Worm (Caenorhabditis elegans): ENCODE results near the gene C17H12.8.

ce11 chrIV:6770407-6770883 is 48.1 kb upstream of the C17H12.8 start, which contains the start of gene anat-1:
- TF ChIP-seq flt-1 (GFP tag; IDR thresholded peaks at IDR 0.05) (no peak), ceh-36 (tag; optimal IDR thresholded peaks at IDR 0.05) (no peak), pes-1 (GFP tag; IDR thresholded peaks at IDR 0.05) (no peak), sea-1 (GFP tag; conservative IDR thresholded peaks at IDR 0.05) (no peak), ama-1 (optimal IDR thresholded peaks at IDR 0.05) (no peak), ets-7 (tag; optimal IDR thresholded peaks at IDR 0.05) (no peak), tbx-11 (GFP tag; IDR thresholded peaks at IDR 0.05) (no peak), tra-4 (tag; optimal IDR thresholded peaks at IDR 0.05) (no peak), B0310.2 (tag; optimal IDR thresholded peaks at IDR 0.05) (no peak), ceh-13 (GFP tag; optimal IDR thresholded peaks at IDR 0.05) (no peak), hmg-4 (GFP tag; optimal IDR thresholded peaks at IDR 0.05) (no peak)
